Worm (Caenorhabditis elegans): ENCODE data around the gene cpg-8.

cpg-8 gene

DNA sequence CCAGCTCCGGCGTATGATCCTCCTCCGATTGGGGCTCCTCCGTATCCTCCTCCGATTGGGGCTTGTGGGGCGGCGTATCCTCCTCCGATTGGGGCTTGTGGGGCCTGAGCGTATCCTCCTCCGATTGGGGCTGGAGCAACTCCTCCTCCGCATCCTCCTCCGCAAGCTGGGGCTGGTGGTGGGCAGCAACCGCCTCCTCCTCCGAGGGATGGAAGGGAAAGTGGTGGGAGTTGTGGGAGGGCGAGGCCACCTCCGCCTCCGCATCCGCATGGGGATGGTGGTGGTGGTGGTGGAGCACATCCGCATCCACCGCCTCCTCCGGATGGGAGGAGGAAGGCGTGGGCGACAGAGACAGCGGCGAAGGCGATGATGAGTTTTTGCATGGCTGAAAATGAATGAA lies 44.4 kb downstream of the cpg-8 start, which contains the start of gene F41F3.3 (continued):
- TF ChIP-seq F44E2.7 (GFP tag; IDR thresholded peaks at IDR 0.05) = no peak
- TF ChIP-seq R02D3.7 (tag; optimal IDR thresholded peaks at IDR 0.05) = no peak
- TF ChIP-seq zfp-3 (GFP tag; conservative IDR thresholded peaks at IDR 0.05) = no peak
- no peak for TF ChIP-seq pqm-1 (tag; optimal IDR thresholded peaks at IDR 0.05)
- no peak for TF ChIP-seq skn-1 (tag; optimal IDR thresholded peaks at IDR 0.05)
- TF ChIP-seq nhr-48 (tag; optimal IDR thresholded peaks at IDR 0.05) = no peak
- no peak for TF ChIP-seq daf-19 (GFP tag; conservative IDR thresholded peaks at IDR 0.05)
- TF ChIP-seq madf-9 (GFP tag; conservative IDR thresholded peaks at IDR 0.05) = no peak
- TF ChIP-seq fos-1 (tag; optimal IDR thresholded peaks at IDR 0.05) = no peak
- no peak for TF ChIP-seq arid-1 (GFP tag; conservative IDR thresholded peaks at IDR 0.05)
- TF ChIP-seq mes-2 (tag; optimal IDR thresholded peaks at IDR 0.05; ENCODE audit: poor library complexity, severe bottlenecking) = peak; percentile 30
- no peak for TF ChIP-seq nhr-10 (tag; optimal IDR thresholded peaks at IDR 0.05)
- peak; percentile 61 for TF ChIP-seq ama-1 (optimal IDR thresholded peaks at IDR 0.05)
- TF ChIP-seq D1046.2 (GFP tag; IDR thresholded peaks at IDR 0.05) = no peak
- TF ChIP-seq zip-11 (GFP tag; IDR thresholded peaks at IDR 0.05) = no peak
- no peak for TF ChIP-seq jun-1 (tag; optimal IDR thresholded peaks at IDR 0.05)
- no peak for TF ChIP-seq Y5F2A.4 (GFP tag; optimal IDR thresholded peaks at IDR 0.05)
- no peak for TF ChIP-seq lin-13 (GFP tag; optimal IDR thresholded peaks at IDR 0.05)
- TF ChIP-seq saeg-2 (GFP tag; IDR thresholded peaks at IDR 0.05) = no peak
- no peak for TF ChIP-seq nhr-237 (tag; optimal IDR thresholded peaks at IDR 0.05)
- no peak for TF ChIP-seq lin-15B (tag; optimal IDR thresholded peaks at IDR 0.05)
- no peak for TF ChIP-seq gei-8 (GFP tag; optimal IDR thresholded peaks at IDR 0.05)
- TF ChIP-seq lin-39 (tag; optimal IDR thresholded peaks at IDR 0.05) = no peak
- TF ChIP-seq mxl-3 (GFP tag; optimal IDR thresholded peaks at IDR 0.05) = peak; percentile 12
- no peak for TF ChIP-seq daf-16 (GFP tag; optimal IDR thresholded peaks at IDR 0.05)
- no peak for TF ChIP-seq daf-16 (tag; optimal IDR thresholded peaks at IDR 0.05)
- TF ChIP-seq mxl-2 (GFP tag; conservative IDR thresholded peaks at IDR 0.05) = no peak
- no peak for TF ChIP-seq ceh-28 (tag; optimal IDR thresholded peaks at IDR 0.05)
- TF ChIP-seq ces-1 (GFP tag; optimal IDR thresholded peaks at IDR 0.05) = no peak
- TF ChIP-seq hlh-30 (tag; optimal IDR thresholded peaks at IDR 0.05; ENCODE audit: insufficient read depth) = no peak
- TF ChIP-seq nhr-41 (GFP tag; IDR thresholded peaks at IDR 0.05) = no peak
- TF ChIP-seq F37D6.2 (tag; optimal IDR thresholded peaks at IDR 0.05) = no peak
- TF ChIP-seq Y48G9A.11 (GFP tag; IDR thresholded peaks at IDR 0.05) = no peak
- TF ChIP-seq nhr-28 (tag; optimal IDR thresholded peaks at IDR 0.05) = no peak
- no peak for TF ChIP-seq attf-4 (tag; optimal IDR thresholded peaks at IDR 0.05)
- TF ChIP-seq ztf-7 (tag; optimal IDR thresholded peaks at IDR 0.05) = no peak
- TF ChIP-seq Y75B8A.6 (GFP tag; IDR thresholded peaks at IDR 0.05) = no peak
- no peak for TF ChIP-seq aly-2 (tag; optimal IDR thresholded peaks at IDR 0.05)
- TF ChIP-seq daf-8 (GFP tag; IDR thresholded peaks at IDR 0.05) = no peak
- TF ChIP-seq egl-27 (tag; optimal IDR thresholded peaks at IDR 0.05) = no peak
- TF ChIP-seq ZK337.2 (GFP tag; IDR thresholded peaks at IDR 0.05) = no peak
- no peak for TF ChIP-seq lin-29 (GFP tag; IDR thresholded peaks at IDR 0.05)
- no peak for TF ChIP-seq nhr-11 (tag; optimal IDR thresholded peaks at IDR 0.05)
- no peak for TF ChIP-seq dpl-1 (GFP tag; optimal IDR thresholded peaks at IDR 0.05)
- TF ChIP-seq unc-39 (tag; optimal IDR thresholded peaks at IDR 0.05) = no peak
- TF ChIP-seq unc-130 (GFP tag; optimal IDR thresholded peaks at IDR 0.05) = no peak
- no peak for TF ChIP-seq daf-12 (tag; optimal IDR thresholded peaks at IDR 0.05)
- no peak for TF ChIP-seq hmg-1.1 (GFP tag; IDR thresholded peaks at IDR 0.05)
- TF ChIP-seq dmd-9 (GFP tag; IDR thresholded peaks at IDR 0.05) = no peak
- no peak for TF ChIP-seq ceh-62 (tag; optimal IDR thresholded peaks at IDR 0.05)
- TF ChIP-seq nhr-111 (GFP tag; optimal IDR thresholded peaks at IDR 0.05) = no peak
- TF ChIP-seq lin-38 (GFP tag; IDR thresholded peaks at IDR 0.05) = no peak
- TF ChIP-seq mdl-1 (tag; optimal IDR thresholded peaks at IDR 0.05) = no peak
- no peak for TF ChIP-seq mep-1 (tag; optimal IDR thresholded peaks at IDR 0.05)

Measured in whole organism, L4 larva.